Worm (Caenorhabditis elegans) whole organism, late embryonic: ENCODE measurements around the gene C09G5.7.

Experiments used
- Y22D7AL.16 ChIP-seq: sonication (generic microtip); optimal IDR thresholded peaks from 2 replicates; lab custom pipeline; 2016; ENCODE audit warnings: missing genetic modification characterization, missing compliant biosample characterization
- ceh-34 ChIP-seq: sonication (generic microtip); optimal IDR thresholded peaks from 2 replicates; lab custom pipeline; 2016; ENCODE audit warnings: mild to moderate bottlenecking, missing genetic modification characterization, missing compliant biosample characterization
- ceh-45 ChIP-seq: fragments of 200-800 bp; sonication (Bioruptor generic); IDR thresholded peaks from 2 replicates; pipeline ENCODE4 v1.3.6; 2022; ENCODE audit warnings: missing genetic modification reagents, missing genetic modification characterization, missing compliant biosample characterization
- che-1 ChIP-seq: sonication (generic microtip); optimal IDR thresholded peaks from 2 replicates; lab custom pipeline; 2016; ENCODE audit warnings: mild to moderate bottlenecking, missing genetic modification characterization, missing compliant biosample characterization
- ets-4 ChIP-seq: sonication (generic microtip); optimal IDR thresholded peaks from 2 replicates; lab custom pipeline; 2016; ENCODE audit warnings: missing genetic modification characterization, missing compliant biosample characterization
- fkh-10 ChIP-seq: fragments of 150-350 bp; optimal IDR thresholded peaks from 2 replicates; lab custom pipeline; 2014; ENCODE audit warnings: missing biosample characterization, missing genetic modification reagents, missing genetic modification characterization
- hlh-30 ChIP-seq: sonication (generic microtip); optimal IDR thresholded peaks from 2 replicates; lab custom pipeline; 2017; ENCODE audit warnings: antibody characterized with exemption, missing genetic modification characterization, missing compliant biosample characterization; ENCODE audit not compliant: insufficient read depth
- lin-11 ChIP-seq: fragments of 200-800 bp; sonication (Bioruptor generic); optimal IDR thresholded peaks from 2 replicates; lab custom pipeline; 2018; ENCODE audit warnings: mild to moderate bottlenecking, missing genetic modification characterization, missing compliant biosample characterization
- pax-1 ChIP-seq: fragments of 150-350 bp; optimal IDR thresholded peaks from 2 replicates; lab custom pipeline; 2014; ENCODE audit warnings: missing biosample characterization, missing genetic modification characterization
- tbx-7 ChIP-seq: sonication (generic microtip); optimal IDR thresholded peaks from 2 replicates; lab custom pipeline; 2016; ENCODE audit warnings: missing genotype, missing genetic modification characterization, missing compliant biosample characterization

ce11 chrII:10704575-10705170, 10.0 kb upstream of the C09G5.7 start, which contains the start of gene col-39:
- TF ChIP-seq lin-11 (tag; lab: Kevin White, UChicago) (no peak), hlh-30 (tag; lab: Kevin White, UChicago) (no peak), ceh-34 (tag; lab: Kevin White, UChicago) (no peak), ceh-45 (GFP tag; lab: Robert Waterston, UW) (no peak), Y22D7AL.16 (tag; lab: Kevin White, UChicago) (no peak), tbx-7 (no peak), pax-1 (no peak), che-1 (no peak), fkh-10 (GFP tag; lab: Kevin White, UChicago) (no peak), ets-4 (tag; lab: Kevin White, UChicago) (no peak)
